Worm (Caenorhabditis elegans) whole organism, mixed stage, embryonic: ENCODE data around the gene F49F1.7.

ENCODE experiments used
- ceh-83 ChIP-seq: fragments of 200-800 bp; sonication (Bioruptor generic); optimal IDR thresholded peaks from 2 replicates; lab custom pipeline; 2018; ENCODE audit warnings: mild to moderate bottlenecking, missing genetic modification characterization, missing compliant biosample characterization
- ces-1 ChIP-seq: fragments of 150-350 bp; optimal IDR thresholded peaks from 2 replicates; lab custom pipeline; 2014; ENCODE audit warnings: missing biosample characterization, missing genetic modification reagents, missing genetic modification characterization
- elt-1 ChIP-seq: sonication (generic microtip); optimal IDR thresholded peaks from 2 replicates; lab custom pipeline; 2017; ENCODE audit warnings: missing genetic modification characterization, mild to moderate bottlenecking, missing compliant biosample characterization, antibody characterized with exemption, moderate library complexity, borderline replicate concordance; ENCODE audit not compliant: insufficient read depth
- elt-3 ChIP-seq: fragments of 150-350 bp; optimal IDR thresholded peaks from 2 replicates; lab custom pipeline; 2014; ENCODE audit warnings: missing biosample characterization, missing genetic modification characterization
- flh-1 ChIP-seq: fragments of 200-800 bp; sonication (Bioruptor generic); optimal IDR thresholded peaks from 2 replicates; lab custom pipeline; 2018; ENCODE audit warnings: mild to moderate bottlenecking, missing genetic modification characterization, moderate library complexity, missing compliant biosample characterization
- ham-2 ChIP-seq: fragments of 200-800 bp; sonication (Bioruptor generic); optimal IDR thresholded peaks from 2 replicates; lab custom pipeline; 2018; ENCODE audit warnings: mild to moderate bottlenecking, missing genetic modification characterization, missing compliant biosample characterization
- lin-13 ChIP-seq: fragments of 150-350 bp; optimal IDR thresholded peaks from 2 replicates; lab custom pipeline; 2014; ENCODE audit warnings: missing biosample characterization, missing genetic modification characterization
- lsy-2 ChIP-seq: fragments of 150-350 bp; optimal IDR thresholded peaks from 2 replicates; lab custom pipeline; 2014; ENCODE audit warnings: missing biosample characterization, missing genetic modification characterization
- nhr-12 ChIP-seq: fragments of 150-350 bp; optimal IDR thresholded peaks from 2 replicates; lab custom pipeline; 2014; ENCODE audit warnings: missing biosample characterization, missing genetic modification characterization
- nhr-28 ChIP-seq: fragments of 150-350 bp; optimal IDR thresholded peaks from 2 replicates; lab custom pipeline; 2014; ENCODE audit warnings: missing biosample characterization, missing genetic modification characterization
- nhr-76 ChIP-seq: sonication (generic microtip); optimal IDR thresholded peaks from 2 replicates; lab custom pipeline; 2017; ENCODE audit warnings: missing biosample characterization, missing genetic modification characterization
- snpc-4 ChIP-seq: fragments of 150-350 bp; optimal IDR thresholded peaks from 2 replicates; lab custom pipeline; 2014; ENCODE audit warnings: missing biosample characterization, missing genetic modification characterization
- ztf-11 ChIP-seq: fragments of 150-350 bp; optimal IDR thresholded peaks from 2 replicates; lab custom pipeline; 2014; ENCODE audit warnings: missing biosample characterization, missing genetic modification characterization

DNA sequence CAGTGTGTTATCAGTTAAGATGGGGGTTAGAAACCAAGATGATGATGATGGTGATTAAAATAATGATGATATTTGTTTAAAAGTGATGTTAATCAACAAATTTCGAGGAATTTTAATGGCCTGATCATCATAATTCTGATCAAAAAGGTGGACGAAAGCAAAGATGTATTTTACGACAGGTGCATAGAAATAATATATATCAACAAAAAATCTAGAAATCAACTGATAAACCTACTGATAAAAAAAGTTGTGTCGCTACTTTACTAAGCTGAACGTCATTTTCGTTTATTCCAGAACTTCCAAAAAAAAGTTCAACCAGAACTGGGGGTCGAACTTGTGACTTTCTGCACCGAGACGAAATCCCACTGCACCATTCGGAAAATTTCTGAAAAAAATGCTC is 2.5 kb downstream of the F49F1.7 start, which contains the start of gene mul-1:
- TF ChIP-seq elt-3 (tag; lab: Kevin White, UChicago) (no peak), snpc-4 (tag; lab: Kevin White, UChicago) (no peak), nhr-76 (tag; lab: Kevin White, UChicago) (no peak), ztf-11 (tag; lab: Kevin White, UChicago) (no peak), ceh-83 (no peak), lin-13 (tag; lab: Kevin White, UChicago) (no peak), nhr-28 (tag; lab: Kevin White, UChicago) (no peak), ham-2 (GFP tag; lab: Kevin White, UChicago) (no peak), lsy-2 (tag; lab: Kevin White, UChicago) (no peak), nhr-12 (tag; lab: Kevin White, UChicago) (no peak), ces-1 (GFP tag; lab: Kevin White, UChicago) (no peak), elt-1 (no peak), flh-1 (GFP tag; lab: Kevin White, UChicago) (no peak)
